Fruit fly (Drosophila melanogaster): ENCODE results near the gene Pop1.

dm6 chrX:5603009-5603408, 19.4 kb upstream of the Pop1 start:
- TF ChIP-seq usp (GFP tag; optimal IDR thresholded peaks at IDR 0.05) (no peak), ey (GFP tag; optimal IDR thresholded peaks at IDR 0.05) (no peak), Dif (GFP tag; optimal IDR thresholded peaks at IDR 0.05; ENCODE audit: partially characterized antibody) (no peak), Myc (optimal IDR thresholded peaks at IDR 0.05) (no peak), Abd-B (GFP tag; optimal IDR thresholded peaks at IDR 0.05) (no peak), fru (GFP tag; optimal IDR thresholded peaks at IDR 0.05) (no peak), sage (GFP tag; optimal IDR thresholded peaks at IDR 0.05) (no peak), br (GFP tag; optimal IDR thresholded peaks at IDR 0.05) (no peak), lola (GFP tag; optimal IDR thresholded peaks at IDR 0.05) (no peak), Sp1 (GFP tag; optimal IDR thresholded peaks at IDR 0.05) (no peak), Hr78 (GFP tag; optimal IDR thresholded peaks at IDR 0.05) (no peak)
